Worm (Caenorhabditis elegans) whole organism, L4/young adult: ENCODE measurements around the gene zip-8.

Experiments used
- W03F9.2 ChIP-seq: fragments of 150-350 bp; optimal IDR thresholded peaks from 2 replicates; lab custom pipeline; 2014; ENCODE audit warnings: missing biosample characterization, missing genetic modification characterization
- dao-5 ChIP-seq: sonication (generic microtip); optimal IDR thresholded peaks from 2 replicates; lab custom pipeline; 2016; ENCODE audit warnings: missing genotype, missing genetic modification characterization, moderate library complexity, missing compliant biosample characterization
- him-1 ChIP-seq: sonication (generic microtip); optimal IDR thresholded peaks from 2 replicates; lab custom pipeline; 2016; ENCODE audit warnings: missing genotype, missing genetic modification reagents, missing genetic modification characterization, missing compliant biosample characterization

DNA sequence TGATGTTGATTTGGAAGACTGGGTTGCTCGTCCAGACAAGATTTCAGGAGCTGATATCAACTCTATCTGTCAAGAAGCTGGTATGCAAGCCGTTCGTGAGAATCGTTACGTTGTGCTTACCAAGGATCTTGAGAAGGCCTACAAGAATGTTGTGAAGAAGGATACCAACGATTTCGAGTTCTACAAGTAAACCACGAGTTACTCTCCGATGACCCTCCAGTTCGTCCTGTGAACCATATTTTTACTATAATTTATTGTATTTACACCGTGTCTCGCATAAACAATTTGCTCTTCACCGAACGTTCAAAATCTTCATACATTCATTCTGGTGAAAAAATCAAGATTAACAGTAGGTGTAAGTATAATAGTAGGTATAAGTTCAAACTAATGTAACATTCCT is 12.2 kb downstream of the zip-8 start:
- TF ChIP-seq W03F9.2 (tag; lab: Kevin White, UChicago) (no peak), dao-5 (tag; lab: Kevin White, UChicago) (no peak), him-1 (no peak)
